Fruit fly (Drosophila melanogaster): ENCODE data around the gene CG5326.

Gene CG5326

dm6 chr3R:22550306-22550812, 10.6 kb upstream of the CG5326 start, which contains the start of gene bond:
Gene bond (plus strand): TSS chr3R:22550680.
- TF ChIP-seq Clk (GFP tag; optimal IDR thresholded peaks at IDR 0.05) (no peak), tj (GFP tag; optimal IDR thresholded peaks at IDR 0.05) (peak; percentile 87)

dm6 chr3R:22547585-22548022, 7.9 kb upstream of the CG5326 start, which contains the start of gene AdipoR:
Gene AdipoR (minus strand): TSS chr3R:22547846.
- peak; percentile 50 for TF ChIP-seq tj (GFP tag; optimal IDR thresholded peaks at IDR 0.05)
- TF ChIP-seq toe (GFP tag; optimal IDR thresholded peaks at IDR 0.05): no peak
- no peak for TF ChIP-seq cnc (optimal IDR thresholded peaks at IDR 0.05)
- no peak for TF ChIP-seq Crg-1 (GFP tag; optimal IDR thresholded peaks at IDR 0.05)
- peak; percentile 48 for TF ChIP-seq Hr96 (GFP tag; optimal IDR thresholded peaks at IDR 0.05)
- peak; percentile 52 for TF ChIP-seq CG11617 (GFP tag; optimal IDR thresholded peaks at IDR 0.05)
- no peak for TF ChIP-seq Clk (GFP tag; optimal IDR thresholded peaks at IDR 0.05)
- peak; percentile 26 for TF ChIP-seq CG7045 (GFP tag; optimal IDR thresholded peaks at IDR 0.05)
- peak; percentile 60 for TF ChIP-seq bab1 (GFP tag; optimal IDR thresholded peaks at IDR 0.05)
- TF ChIP-seq ovo (GFP tag; optimal IDR thresholded peaks at IDR 0.05): peak; percentile 56
- TF ChIP-seq cic (GFP tag; optimal IDR thresholded peaks at IDR 0.05): peak; percentile 33
- TF ChIP-seq pad (GFP tag; optimal IDR thresholded peaks at IDR 0.05): no peak
- TF ChIP-seq kay (GFP tag; ENCODE audit: borderline replicate concordance): no peak
- TF ChIP-seq CG33017 (tag; optimal IDR thresholded peaks at IDR 0.05): no peak
- no peak for TF ChIP-seq CG7101 (tag; optimal IDR thresholded peaks at IDR 0.05)
- no peak for TF ChIP-seq CG5204 (GFP tag; optimal IDR thresholded peaks at IDR 0.05)
- TF ChIP-seq CG14711 (tag; optimal IDR thresholded peaks at IDR 0.05): no peak
- TF ChIP-seq Mnt (GFP tag; optimal IDR thresholded peaks at IDR 0.05): peak; percentile 76
- peak; percentile 36 for TF ChIP-seq CG1620 (GFP tag; optimal IDR thresholded peaks at IDR 0.05)
- peak; percentile 17 for TF ChIP-seq CG12768 (GFP tag; optimal IDR thresholded peaks at IDR 0.05)

- TF ChIP-seq tj (GFP tag; optimal IDR thresholded peaks at IDR 0.05) (no peak), cic (GFP tag; optimal IDR thresholded peaks at IDR 0.05) (peak; percentile 28)
These were observed 6.3 kb upstream of the CG5326 start for dm6 chr3R:22546017-22546416.

DNA sequence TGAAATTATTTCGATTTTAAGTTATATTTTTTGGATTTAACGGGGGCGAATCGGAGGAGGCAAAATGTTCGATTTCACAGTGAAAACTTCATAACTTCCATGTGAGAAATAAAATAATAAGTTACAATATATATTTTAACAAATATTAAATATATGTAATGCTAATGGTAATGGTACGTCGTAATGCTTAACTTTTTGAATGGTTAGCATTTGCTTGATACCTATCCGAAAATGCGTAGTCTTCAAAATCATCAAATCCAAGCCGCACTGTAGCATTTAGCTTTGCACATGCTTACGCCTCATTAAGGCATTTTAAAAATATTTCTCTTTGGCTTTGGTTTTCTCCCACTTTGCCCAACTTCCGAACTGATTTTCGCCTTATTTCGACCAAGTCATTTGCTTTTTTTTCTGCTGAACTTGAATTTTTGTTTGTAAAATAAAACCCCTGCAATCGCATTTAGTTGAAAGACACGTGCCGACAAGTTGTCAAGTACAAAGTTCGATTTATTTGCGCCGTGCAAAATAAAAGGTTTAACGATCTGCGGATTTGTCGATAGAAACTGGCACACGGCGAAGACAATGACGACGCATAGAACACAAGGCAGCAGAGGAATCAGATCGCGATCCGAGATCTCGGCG, 3.2 kb upstream of the CG5326 start:
- TF ChIP-seq CG5204 (GFP tag; optimal IDR thresholded peaks at IDR 0.05) (no peak), cic (GFP tag; optimal IDR thresholded peaks at IDR 0.05) (no peak), tj (GFP tag; optimal IDR thresholded peaks at IDR 0.05) (peak; percentile 92), Mnt (GFP tag; optimal IDR thresholded peaks at IDR 0.05) (peak; percentile 35), CG11617 (GFP tag; optimal IDR thresholded peaks at IDR 0.05) (no peak), bab1 (GFP tag; optimal IDR thresholded peaks at IDR 0.05) (peak; percentile 53)

- TF ChIP-seq Crg-1 (GFP tag; optimal IDR thresholded peaks at IDR 0.05): no peak
- TF ChIP-seq Hr96 (GFP tag; optimal IDR thresholded peaks at IDR 0.05): no peak
- no peak for TF ChIP-seq CG11617 (GFP tag; optimal IDR thresholded peaks at IDR 0.05)
- TF ChIP-seq toe (GFP tag; optimal IDR thresholded peaks at IDR 0.05): no peak
- no peak for TF ChIP-seq CG1620 (GFP tag; optimal IDR thresholded peaks at IDR 0.05)
- no peak for TF ChIP-seq Mnt (GFP tag; optimal IDR thresholded peaks at IDR 0.05)
- TF ChIP-seq CG5204 (GFP tag; optimal IDR thresholded peaks at IDR 0.05): no peak
- TF ChIP-seq CG33017 (tag; optimal IDR thresholded peaks at IDR 0.05): no peak
- TF ChIP-seq CG7101 (tag; optimal IDR thresholded peaks at IDR 0.05): no peak
- no peak for TF ChIP-seq kay (GFP tag; ENCODE audit: borderline replicate concordance)
- no peak for TF ChIP-seq CG12768 (GFP tag; optimal IDR thresholded peaks at IDR 0.05)
- TF ChIP-seq cnc (optimal IDR thresholded peaks at IDR 0.05): no peak
These were observed 967 bp upstream of the CG5326 start for dm6 chr3R:22540686-22541085.

DNA sequence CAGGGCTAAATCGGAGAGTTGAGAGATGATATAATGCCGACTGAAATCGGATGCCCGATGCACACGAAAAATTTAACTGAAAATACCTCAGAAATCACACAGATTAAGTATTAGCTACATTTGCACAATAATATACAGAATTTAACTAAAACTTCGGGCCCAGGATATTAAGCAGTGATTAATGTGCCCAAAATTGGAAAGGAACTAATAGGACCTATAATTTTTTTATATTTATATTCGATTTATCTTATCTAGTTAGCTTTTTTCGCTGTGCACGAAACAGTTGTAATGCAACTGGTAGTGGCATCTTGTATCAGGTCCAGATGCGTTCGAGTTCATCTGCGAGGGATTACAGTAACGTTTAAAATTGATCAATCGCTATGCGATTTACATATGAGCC, 842 bp downstream of the CG5326 start:
- TF ChIP-seq kay (GFP tag; ENCODE audit: borderline replicate concordance): no peak
- no peak for TF ChIP-seq Mnt (GFP tag; optimal IDR thresholded peaks at IDR 0.05)

dm6 chr3R:22536504-22537423, 3.0 kb downstream of the CG5326 start:
- TF ChIP-seq toe (GFP tag; optimal IDR thresholded peaks at IDR 0.05): no peak
- no peak for TF ChIP-seq CG11617 (GFP tag; optimal IDR thresholded peaks at IDR 0.05)
- TF ChIP-seq tj (GFP tag; optimal IDR thresholded peaks at IDR 0.05): no peak
- TF ChIP-seq bab1 (GFP tag; optimal IDR thresholded peaks at IDR 0.05): no peak
- no peak for TF ChIP-seq cnc (optimal IDR thresholded peaks at IDR 0.05)
- TF ChIP-seq CG12768 (GFP tag; optimal IDR thresholded peaks at IDR 0.05): no peak
